Worm (Caenorhabditis elegans) whole organism, L4/young adult: ENCODE measurements around the gene C06B3.1.

ENCODE experiments used
- W03F9.2 ChIP-seq: fragments of 150-350 bp; optimal IDR thresholded peaks from 2 replicates; lab custom pipeline; 2014; ENCODE audit warnings: missing biosample characterization, missing genetic modification characterization
- dao-5 ChIP-seq: sonication (generic microtip); optimal IDR thresholded peaks from 2 replicates; lab custom pipeline; 2016; ENCODE audit warnings: missing genotype, missing genetic modification characterization, moderate library complexity, missing compliant biosample characterization
- him-1 ChIP-seq: sonication (generic microtip); optimal IDR thresholded peaks from 2 replicates; lab custom pipeline; 2016; ENCODE audit warnings: missing genotype, missing genetic modification reagents, missing genetic modification characterization, missing compliant biosample characterization

- TF ChIP-seq W03F9.2 (tag; lab: Kevin White, UChicago) (no peak), dao-5 (tag; lab: Kevin White, UChicago) (no peak), him-1 (tag; lab: Kevin White, UChicago) (no peak)
These were observed 47.2 kb downstream of the C06B3.1 start, which contains the start of gene R10D12.7 for ce11 chrV:13949752-13950151.
